Worm (Caenorhabditis elegans) whole organism, late embryonic: Measurements from ENCODE around the gene D1086.3.
"Not testable (repeated sequence)": the region's sequence is repeated elsewhere in the genome, so short reads cannot be mapped to it uniquely, and the experiment has no call there.

ENCODE experiments used
- ceh-14 ChIP-seq: sonication (generic microtip); optimal IDR thresholded peaks from 2 replicates; lab custom pipeline; 2016; ENCODE audit warnings: missing genotype, missing genetic modification characterization, missing compliant biosample characterization
- ceh-22 ChIP-seq: sonication (generic microtip); optimal IDR thresholded peaks from 2 replicates; lab custom pipeline; 2017; ENCODE audit warnings: missing biosample characterization, missing genetic modification characterization
- ceh-24 ChIP-seq: sonication (generic microtip); optimal IDR thresholded peaks from 2 replicates; lab custom pipeline; 2016; ENCODE audit warnings: mild to moderate bottlenecking, missing genetic modification characterization, missing compliant biosample characterization
- elt-2 ChIP-seq: sonication (generic microtip); optimal IDR thresholded peaks from 2 replicates; lab custom pipeline; 2016; ENCODE audit warnings: missing genetic modification reagents, missing genetic modification characterization, missing compliant biosample characterization
- nhr-232 ChIP-seq: sonication (generic microtip); optimal IDR thresholded peaks from 2 replicates; lab custom pipeline; 2016; ENCODE audit warnings: missing genetic modification characterization, missing compliant biosample characterization
- pat-9 ChIP-seq: fragments of 200-800 bp; sonication (Bioruptor generic); optimal IDR thresholded peaks from 2 replicates; lab custom pipeline; 2018; ENCODE audit warnings: mild to moderate bottlenecking, missing genetic modification characterization, moderate library complexity, missing compliant biosample characterization
- unc-42 ChIP-seq: sonication (generic microtip); optimal IDR thresholded peaks from 2 replicates; lab custom pipeline; 2016; ENCODE audit warnings: missing genotype, missing genetic modification characterization, missing compliant biosample characterization

DNA sequence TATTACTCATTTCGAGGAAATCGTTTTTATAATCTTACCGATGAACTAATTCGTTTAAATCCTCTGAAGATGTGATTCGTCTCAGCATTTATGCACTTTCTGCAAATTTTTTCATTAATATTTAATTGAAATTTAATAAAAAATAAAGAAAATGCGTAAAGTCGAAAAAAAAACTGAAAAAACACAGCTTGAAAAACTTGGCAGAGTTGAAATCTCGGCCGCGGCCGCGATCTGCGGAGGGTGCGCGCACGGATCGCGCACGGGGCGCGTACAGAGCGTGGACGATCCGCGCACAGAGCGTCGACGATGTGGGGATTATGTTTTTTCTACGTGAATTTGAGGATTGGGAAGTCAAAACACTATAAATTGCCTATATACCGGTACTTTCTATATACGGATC is 45.2 kb downstream of the D1086.3 start, which contains the start of gene AH10.4:
- TF ChIP-seq ceh-24; ceh-14 (tag; lab: Kevin White, UChicago); unc-42 (tag; lab: Kevin White, UChicago); pat-9; elt-2 (tag; lab: Kevin White, UChicago); ceh-22 (tag; lab: Kevin White, UChicago); nhr-232: not testable (repeated sequence)
